Fruit fly (Drosophila melanogaster) whole organism, embryonic: ENCODE data around the gene Bet5.

Experiments used
- Blimp-1 ChIP-seq: fragments of 200-800 bp; sonication (Bioruptor generic); optimal IDR thresholded peaks from 3 replicates; lab custom pipeline; 2018; ENCODE audit warnings: missing biosample characterization, missing genetic modification characterization, mild to moderate bottlenecking, moderate library complexity, missing genetic modification reagents
- CG10979 ChIP-seq: fragments of 200-800 bp; sonication (Bioruptor generic); optimal IDR thresholded peaks from 2 replicates; lab custom pipeline; 2018; ENCODE audit warnings: missing biosample characterization, mild to moderate bottlenecking, missing genetic modification characterization, moderate library complexity
- CG13894 ChIP-seq: fragments of 200-800 bp; sonication (Bioruptor generic); optimal IDR thresholded peaks from 3 replicates; lab custom pipeline; 2018; ENCODE audit warnings: missing biosample characterization, mild to moderate bottlenecking, missing genetic modification characterization, moderate library complexity
- CG16863 ChIP-seq: fragments of 200-800 bp; sonication (Bioruptor generic); optimal IDR thresholded peaks from 3 replicates; lab custom pipeline; 2016; ENCODE audit warnings: missing biosample characterization, missing genetic modification characterization
- CG17385 ChIP-seq: fragments of 200-800 bp; sonication (Bioruptor generic); optimal IDR thresholded peaks from 3 replicates; lab custom pipeline; 2018; ENCODE audit warnings: missing biosample characterization, mild to moderate bottlenecking, missing genetic modification characterization
- CG17612 ChIP-seq: fragments of 200-800 bp; sonication (Bioruptor generic); IDR thresholded peaks from 2 replicates; pipeline ENCODE4 v1.3.6; 2022; ENCODE audit warnings: missing biosample characterization, missing genetic modification characterization
- CG17912 ChIP-seq: fragments of 200-800 bp; sonication (Bioruptor generic); optimal IDR thresholded peaks from 2 replicates; lab custom pipeline; 2018; ENCODE audit warnings: missing biosample characterization, mild to moderate bottlenecking, missing genetic modification characterization
- CG2199 ChIP-seq: fragments of 200-800 bp; sonication (Bioruptor generic); IDR thresholded peaks from 3 replicates; pipeline ENCODE4 v1.3.6; 2022; ENCODE audit warnings: missing biosample characterization, missing genetic modification characterization
- CG2678 ChIP-seq: fragments of 200-800 bp; sonication (Bioruptor generic); optimal IDR thresholded peaks from 3 replicates; lab custom pipeline; 2019; ENCODE audit warnings: missing biosample characterization, mild to moderate bottlenecking, missing genetic modification characterization, moderate library complexity
- CG2712 ChIP-seq: fragments of 200-800 bp; optimal IDR thresholded peaks from 3 replicates; lab custom pipeline; 2019; ENCODE audit warnings: missing biosample characterization, mild to moderate bottlenecking, missing genetic modification characterization, moderate library complexity
- CG3163 ChIP-seq: fragments of 200-800 bp; sonication (Bioruptor generic); optimal IDR thresholded peaks from 3 replicates; lab custom pipeline; 2016; ENCODE audit warnings: missing biosample characterization, missing genetic modification characterization
- CG3995 ChIP-seq: fragments of 200-800 bp; sonication (Bioruptor generic); optimal IDR thresholded peaks from 3 replicates; lab custom pipeline; 2016; ENCODE audit warnings: missing biosample characterization, missing genetic modification characterization
- CG4282 ChIP-seq: fragments of 200-800 bp; sonication (Bioruptor generic); optimal IDR thresholded peaks from 2 replicates; lab custom pipeline; 2016; ENCODE audit warnings: missing biosample characterization, missing genetic modification characterization
- CG4360 ChIP-seq: fragments of 200-800 bp; sonication (Bioruptor generic); IDR thresholded peaks from 2 replicates; pipeline ENCODE4 v1.3.6; 2022; ENCODE audit warnings: missing biosample characterization, missing genetic modification characterization
- CG6765 ChIP-seq: fragments of 200-800 bp; sonication (Bioruptor generic); optimal IDR thresholded peaks from 3 replicates; lab custom pipeline; 2017; ENCODE audit warnings: missing biosample characterization, mild to moderate bottlenecking, missing genetic modification characterization
- CG7357 ChIP-seq: fragments of 200-800 bp; sonication (Bioruptor generic); IDR thresholded peaks from 3 replicates; pipeline ENCODE4 v1.3.6; 2022; ENCODE audit warnings: missing biosample characterization, missing genetic modification characterization
- CG7963 ChIP-seq: fragments of 200-800 bp; sonication (Bioruptor generic); IDR thresholded peaks from 3 replicates; pipeline ENCODE4 v1.3.6; 2022; ENCODE audit warnings: missing biosample characterization, missing genetic modification characterization; ENCODE audit not compliant: partially characterized antibody
- CG9817 ChIP-seq: fragments of 200-800 bp; sonication (Bioruptor generic); optimal IDR thresholded peaks from 2 replicates; lab custom pipeline; 2018; ENCODE audit warnings: missing biosample characterization, mild to moderate bottlenecking, missing genetic modification characterization, moderate library complexity
- CkIIα-i1 ChIP-seq: fragments of 200-800 bp; sonication (Bioruptor generic); IDR thresholded peaks from 2 replicates; pipeline ENCODE4 v1.3.6; 2022; ENCODE audit warnings: missing biosample characterization, missing genetic modification characterization
- Dad ChIP-seq: fragments of 200-800 bp; sonication (Bioruptor generic); optimal IDR thresholded peaks from 3 replicates; lab custom pipeline; 2016; ENCODE audit warnings: missing biosample characterization, missing genetic modification characterization
- Jarid2 ChIP-seq: fragments of 200-800 bp; sonication (Bioruptor generic); optimal IDR thresholded peaks from 3 replicates; lab custom pipeline; 2017; ENCODE audit warnings: mild to moderate bottlenecking, missing biosample characterization, missing genetic modification reagents, missing genetic modification characterization
- MESR4 ChIP-seq: fragments of 200-800 bp; sonication (Bioruptor generic); optimal IDR thresholded peaks from 2 replicates; lab custom pipeline; 2018; ENCODE audit warnings: missing biosample characterization, mild to moderate bottlenecking, missing genetic modification characterization, moderate library complexity
- Mrtf ChIP-seq: fragments of 200-800 bp; sonication (Bioruptor generic); IDR thresholded peaks from 3 replicates; pipeline ENCODE4 v1.3.6; 2022; ENCODE audit warnings: missing biosample characterization, missing genetic modification characterization
- Pdp1 ChIP-seq, 2 experiments: fragments of 200-800 bp; sonication (Bioruptor generic); optimal IDR thresholded peaks; 3 replicates each; lab custom pipeline; 2016; ENCODE audit warnings: missing biosample characterization in 2 of 2, missing genetic modification characterization in 2 of 2, mild to moderate bottlenecking in 1 of 2, moderate library complexity in 1 of 2
- Poxn ChIP-seq: fragments of 200-800 bp; sonication (Bioruptor generic); IDR thresholded peaks from 2 replicates; pipeline ENCODE4 v1.3.6; 2022; ENCODE audit warnings: missing biosample characterization, missing genetic modification characterization
- Sox102F ChIP-seq: fragments of 200-800 bp; sonication (Bioruptor generic); optimal IDR thresholded peaks from 2 replicates; lab custom pipeline; 2018; ENCODE audit warnings: missing biosample characterization, mild to moderate bottlenecking, missing genetic modification characterization, moderate library complexity
- Spps ChIP-seq: fragments of 200-800 bp; sonication (Bioruptor generic); optimal IDR thresholded peaks from 2 replicates; lab custom pipeline; 2018; ENCODE audit warnings: missing biosample characterization, mild to moderate bottlenecking, missing genetic modification characterization
- Sry-δ ChIP-seq: fragments of 200-800 bp; sonication (Bioruptor generic); optimal IDR thresholded peaks from 2 replicates; lab custom pipeline; 2016; ENCODE audit warnings: missing biosample characterization, missing genetic modification characterization
- Ssrp ChIP-seq: fragments of 200-800 bp; sonication (Bioruptor generic); optimal IDR thresholded peaks from 2 replicates; lab custom pipeline; 2018; ENCODE audit warnings: missing biosample characterization, mild to moderate bottlenecking, missing genetic modification characterization, moderate library complexity
- bigmax ChIP-seq: fragments of 200-800 bp; sonication (Bioruptor generic); optimal IDR thresholded peaks from 2 replicates; lab custom pipeline; 2018; ENCODE audit warnings: missing biosample characterization, mild to moderate bottlenecking, missing genetic modification characterization
- bowl ChIP-seq: fragments of 200-800 bp; sonication (Bioruptor generic); IDR thresholded peaks from 2 replicates; pipeline ENCODE4 v1.3.6; 2022; ENCODE audit warnings: missing biosample characterization, missing genetic modification characterization
- cas ChIP-seq: fragments of 200-800 bp; sonication (Bioruptor generic); IDR thresholded peaks from 2 replicates; pipeline ENCODE4 v1.3.6; 2022; ENCODE audit warnings: missing biosample characterization, missing genetic modification characterization
- chinmo ChIP-seq: fragments of 200-800 bp; sonication (Bioruptor generic); IDR thresholded peaks from 4 replicates; pipeline ENCODE4 v1.3.6; 2022; ENCODE audit warnings: missing biosample characterization, missing genetic modification characterization; ENCODE audit not compliant: partially characterized antibody
- gsb-n ChIP-seq: fragments of 200-800 bp; sonication (Bioruptor generic); optimal IDR thresholded peaks from 3 replicates; lab custom pipeline; 2018; ENCODE audit warnings: missing biosample characterization, mild to moderate bottlenecking, missing genetic modification characterization
- hb ChIP-seq: fragments of 200-800 bp; sonication (Bioruptor generic); IDR thresholded peaks from 3 replicates; pipeline ENCODE4 v1.3.6; 2022; ENCODE audit warnings: missing biosample characterization, missing genetic modification characterization; ENCODE audit not compliant: partially characterized antibody
- ind ChIP-seq: fragments of 200-800 bp; sonication (Bioruptor generic); optimal IDR thresholded peaks from 3 replicates; lab custom pipeline; 2016; ENCODE audit warnings: missing biosample characterization, missing genetic modification characterization
- lab ChIP-seq: fragments of 200-800 bp; sonication (Bioruptor generic); optimal IDR thresholded peaks from 3 replicates; lab custom pipeline; 2017; ENCODE audit warnings: missing biosample characterization, missing genetic modification characterization, mild to moderate bottlenecking, moderate library complexity, missing genetic modification reagents
- lov ChIP-seq, 2 experiments: fragments of 200-800 bp in 1 of 2; fragments of >200 bp in 1 of 2; sonication (Bioruptor generic) in 1 of 2; IDR thresholded peaks in 1 of 2; optimal IDR thresholded peaks in 1 of 2; 2 replicates in 1 of 2; 3 replicates in 1 of 2; pipeline versions ENCODE4 v1.3.6 to Lab custom; 2017 to 2022; ENCODE audit warnings: missing biosample characterization in 1 of 2, missing genetic modification characterization in 1 of 2
- mam ChIP-seq: fragments of 200-800 bp; sonication (Bioruptor generic); optimal IDR thresholded peaks from 3 replicates; lab custom pipeline; 2016; ENCODE audit warnings: missing biosample characterization, missing genetic modification characterization
- sqz ChIP-seq: fragments of 200-800 bp; sonication (Bioruptor generic); optimal IDR thresholded peaks from 3 replicates; lab custom pipeline; 2018; ENCODE audit warnings: missing biosample characterization, mild to moderate bottlenecking, missing genetic modification characterization
- yki ChIP-seq: fragments of >200 bp; optimal IDR thresholded peaks from 3 replicates; lab custom pipeline; 2018

Gene Bet5

dm6 chr3R:30209648-30210047 lies 29.6 kb downstream of the Bet5 start, which contains the start of gene Anp:
Anp (plus strand) TSS chr3R:30209948.
- TF ChIP-seq CG3163 (no peak), Poxn (no peak), Pdp1 (GFP tag; optimal IDR thresholded peaks at IDR 0.05; lab: Kevin White, UChicago) (no peak), CG4360 (GFP tag; lab: Robert Waterston, UW) (no peak), CG10979 (tag; lab: Kevin White, UChicago) (no peak), CG7963 (GFP tag; lab: Robert Waterston, UW) (no peak), CG17385 (GFP tag; lab: Kevin White, UChicago) (no peak), Ssrp (no peak), CG2712 (no peak)

dm6 chr3R:30210560-30210959 lies 30.5 kb downstream of the Bet5 start, which contains the start of gene CecA1:
CecA1 (plus strand) TSS chr3R:30210874.
- TF ChIP-seq bigmax (GFP tag; lab: Kevin White, UChicago), result no peak
- TF ChIP-seq chinmo (GFP tag; lab: Robert Waterston, UW), result 0 out of 4 replicates have a peak, but pooled peaks have one; percentile 56

dm6 chr3R:30211856-30212255 lies 31.8 kb downstream of the Bet5 start, which contains the start of gene CecA2:
CecA2 (plus strand) TSS chr3R:30212156.
- TF ChIP-seq CG17612 (no peak), lov (optimal IDR thresholded peaks at IDR 0.05; lab: Kevin White, UChicago) (no peak), lov (GFP tag; IDR thresholded peaks at IDR 0.05; lab: Robert Waterston, UW) (0 out of 3 replicates have a peak, but pooled peaks have one; percentile 10)

- TF ChIP-seq CG7357 (GFP tag; lab: Robert Waterston, UW) (no peak), CG17912 (GFP tag; lab: Kevin White, UChicago) (no peak), bowl (GFP tag; lab: Robert Waterston, UW) (no peak), CG9817 (tag; lab: Kevin White, UChicago) (no peak), CG3995 (GFP tag; lab: Kevin White, UChicago) (no peak), Spps (no peak), CG2199 (GFP tag; lab: Robert Waterston, UW) (no peak), cas (GFP tag; lab: Robert Waterston, UW) (no peak), Dad (no peak)
These were observed 33.7 kb downstream of the Bet5 start, which contains the start of gene CecB for dm6 chr3R:30213697-30214096. CecB (minus strand) TSS chr3R:30213797.

- TF ChIP-seq lab (GFP tag; lab: Kevin White, UChicago) (peak; percentile 29), Mrtf (no peak), hb (GFP tag; lab: Robert Waterston, UW) (0 out of 3 replicates have a peak, but pooled peaks have one; percentile 9), sqz (GFP tag; lab: Kevin White, UChicago) (no peak)
These were observed 35.0 kb downstream of the Bet5 start for dm6 chr3R:30215020-30215419.

- TF ChIP-seq CG16863 (GFP tag; lab: Kevin White, UChicago), result no peak
- no peak for TF ChIP-seq yki
- TF ChIP-seq, all 482 proteins: peak for 0
These were observed 36.2 kb downstream of the Bet5 start, which contains the start of gene CecC for dm6 chr3R:30216210-30216609. CecC (plus strand) TSS chr3R:30216484.

dm6 chr3R:30222236-30222635 lies 42.2 kb downstream of the Bet5 start:
- TF ChIP-seq CG2678 (tag; lab: Kevin White, UChicago) (peak; percentile 27), CkIIα-i1 (GFP tag; lab: Robert Waterston, UW) (no peak), Sry-δ (GFP tag; lab: Kevin White, UChicago) (no peak), CG4282 (no peak), CG13894 (tag; lab: Kevin White, UChicago) (no peak), Blimp-1 (GFP tag; lab: Kevin White, UChicago) (peak; percentile 18), Sox102F (peak; percentile 35), CG6765 (GFP tag; lab: Kevin White, UChicago) (no peak), MESR4 (no peak), ind (no peak), gsb-n (tag; lab: Kevin White, UChicago) (no peak), Jarid2 (GFP tag; lab: Kevin White, UChicago) (no peak), mam (GFP tag; lab: Kevin White, UChicago) (no peak)
